Fruit fly (Drosophila melanogaster) whole organism, embryonic: ENCODE measurements around the gene hale.

Source experiments
- BEAF-32 ChIP-seq: fragments of 200-800 bp; sonication (Bioruptor generic); optimal IDR thresholded peaks from 3 replicates; lab custom pipeline; 2017; ENCODE audit warnings: missing biosample characterization, missing genetic modification characterization, mild to moderate bottlenecking, moderate library complexity, missing genetic modification reagents
- BtbVII ChIP-seq: fragments of 200-800 bp; sonication (Bioruptor generic); optimal IDR thresholded peaks from 3 replicates; lab custom pipeline; 2017; ENCODE audit warnings: missing biosample characterization, mild to moderate bottlenecking, missing genetic modification characterization
- CG10147 ChIP-seq: fragments of 200-800 bp; sonication (Bioruptor generic); optimal IDR thresholded peaks from 2 replicates; lab custom pipeline; 2019; ENCODE audit warnings: missing biosample characterization, mild to moderate bottlenecking, missing genetic modification characterization, moderate library complexity
- CG11504 ChIP-seq: fragments of 200-800 bp; sonication (Bioruptor generic); optimal IDR thresholded peaks from 3 replicates; lab custom pipeline; 2019; ENCODE audit warnings: missing biosample characterization, mild to moderate bottlenecking, missing genetic modification characterization, moderate library complexity
- CG11723 ChIP-seq: fragments of 200-800 bp; sonication (Bioruptor generic); optimal IDR thresholded peaks from 2 replicates; lab custom pipeline; 2017; ENCODE audit warnings: missing biosample characterization, mild to moderate bottlenecking, missing genetic modification characterization
- CG12236 ChIP-seq: fragments of 200-800 bp; sonication (Bioruptor generic); optimal IDR thresholded peaks from 2 replicates; lab custom pipeline; 2016; ENCODE audit warnings: missing biosample characterization, missing genetic modification characterization
- CG13894 ChIP-seq: fragments of 200-800 bp; sonication (Bioruptor generic); optimal IDR thresholded peaks from 3 replicates; lab custom pipeline; 2018; ENCODE audit warnings: missing biosample characterization, mild to moderate bottlenecking, missing genetic modification characterization, moderate library complexity
- CG16813 ChIP-seq: fragments of 200-800 bp; sonication (Bioruptor generic); IDR thresholded peaks from 3 replicates; pipeline ENCODE4 v1.3.6; 2022; ENCODE audit warnings: missing biosample characterization, missing genetic modification characterization; ENCODE audit not compliant: partially characterized antibody
- CG18599 ChIP-seq: fragments of 200-800 bp; sonication (Bioruptor generic); optimal IDR thresholded peaks from 3 replicates; lab custom pipeline; 2017; ENCODE audit warnings: missing biosample characterization, missing genetic modification characterization, mild to moderate bottlenecking, moderate library complexity, missing genetic modification reagents
- CG18619 ChIP-seq: fragments of 200-800 bp; sonication (Bioruptor generic); optimal IDR thresholded peaks from 3 replicates; lab custom pipeline; 2017; ENCODE audit warnings: missing biosample characterization, mild to moderate bottlenecking, missing genetic modification characterization
- CG2120 ChIP-seq: fragments of 200-800 bp; sonication (Bioruptor generic); optimal IDR thresholded peaks from 3 replicates; lab custom pipeline; 2016; ENCODE audit warnings: missing biosample characterization, missing genetic modification characterization
- CG3281 ChIP-seq: fragments of 200-800 bp; sonication (Bioruptor generic); optimal IDR thresholded peaks from 3 replicates; lab custom pipeline; 2017; ENCODE audit warnings: missing biosample characterization, mild to moderate bottlenecking, missing genetic modification characterization
- CG4617 ChIP-seq: fragments of 200-800 bp; sonication (Bioruptor generic); optimal IDR thresholded peaks from 3 replicates; lab custom pipeline; 2016; ENCODE audit warnings: missing biosample characterization, missing genetic modification characterization, borderline replicate concordance
- CG9727 ChIP-seq: fragments of 200-800 bp; sonication (Bioruptor generic); optimal IDR thresholded peaks from 3 replicates; lab custom pipeline; 2017; ENCODE audit warnings: missing biosample characterization, mild to moderate bottlenecking, missing genetic modification characterization
- CoRest ChIP-seq: fragments of 200-800 bp; sonication (Bioruptor generic); optimal IDR thresholded peaks from 3 replicates; lab custom pipeline; 2018; ENCODE audit warnings: missing biosample characterization, mild to moderate bottlenecking, missing genetic modification characterization, moderate library complexity
- Dref ChIP-seq: fragments of 200-800 bp; sonication (Bioruptor generic); IDR thresholded peaks from 2 replicates; pipeline ENCODE4 v1.3.6; 2022; ENCODE audit warnings: missing biosample characterization, missing genetic modification characterization
- E2f2 ChIP-seq: fragments of 200-800 bp; sonication (Bioruptor generic); IDR thresholded peaks from 2 replicates; pipeline ENCODE4 v1.3.6; 2022; ENCODE audit warnings: missing biosample characterization, missing genetic modification characterization
- Ets65A ChIP-seq: fragments of 200-800 bp; sonication (Bioruptor generic); peaks from one replicate; lab custom pipeline; 2016; ENCODE audit warnings: missing biosample characterization, missing genetic modification characterization
- Hand ChIP-seq: fragments of 200-800 bp; sonication (Bioruptor generic); optimal IDR thresholded peaks from 2 replicates; lab custom pipeline; 2017; ENCODE audit warnings: mild to moderate bottlenecking, missing biosample characterization, missing genetic modification reagents, missing genetic modification characterization
- Hey ChIP-seq: fragments of 200-800 bp; sonication (Bioruptor generic); optimal IDR thresholded peaks from 3 replicates; lab custom pipeline; 2018; ENCODE audit warnings: missing biosample characterization, mild to moderate bottlenecking, missing genetic modification characterization
- Hr51 ChIP-seq, 2 experiments: fragments of 200-800 bp; sonication (Bioruptor generic); optimal IDR thresholded peaks; 2 replicates in 1 of 2; 3 replicates in 1 of 2; lab custom pipeline; 2016 to 2018; ENCODE audit warnings: missing biosample characterization in 2 of 2, missing genetic modification characterization in 2 of 2, mild to moderate bottlenecking in 1 of 2, moderate library complexity in 1 of 2
- Jarid2 ChIP-seq: fragments of 200-800 bp; sonication (Bioruptor generic); optimal IDR thresholded peaks from 3 replicates; lab custom pipeline; 2017; ENCODE audit warnings: mild to moderate bottlenecking, missing biosample characterization, missing genetic modification reagents, missing genetic modification characterization
- MBD-R2 ChIP-seq: fragments of 200-800 bp; sonication (Bioruptor generic); IDR thresholded peaks from 2 replicates; pipeline ENCODE4 v1.3.6; 2022; ENCODE audit warnings: missing biosample characterization, missing genetic modification characterization
- Mad ChIP-seq: fragments of 200-800 bp; sonication (Bioruptor generic); optimal IDR thresholded peaks from 2 replicates; lab custom pipeline; 2016; ENCODE audit warnings: missing biosample characterization, missing genetic modification characterization
- Meics ChIP-seq: fragments of 200-800 bp; sonication (Bioruptor generic); optimal IDR thresholded peaks from 2 replicates; lab custom pipeline; 2017; ENCODE audit warnings: missing biosample characterization, mild to moderate bottlenecking, missing genetic modification characterization
- Opbp ChIP-seq: fragments of 200-800 bp; sonication (Bioruptor generic); IDR thresholded peaks from 3 replicates; pipeline ENCODE4 v1.3.6; 2022; ENCODE audit warnings: missing biosample characterization, missing genetic modification characterization; ENCODE audit not compliant: partially characterized antibody
- Optix ChIP-seq: fragments of 200-800 bp; sonication (Bioruptor generic); IDR thresholded peaks from 3 replicates; pipeline ENCODE4 v1.3.6; 2022; ENCODE audit warnings: missing biosample characterization, missing genetic modification characterization
- Rx ChIP-seq: fragments of 200-800 bp; sonication (Bioruptor generic); IDR thresholded peaks from 2 replicates; pipeline ENCODE4 v1.3.6; 2022; ENCODE audit warnings: missing biosample characterization, missing genetic modification characterization
- abd-A ChIP-seq: fragments of 200-800 bp; sonication (Bioruptor generic); optimal IDR thresholded peaks from 3 replicates; lab custom pipeline; 2019; ENCODE audit warnings: missing biosample characterization, mild to moderate bottlenecking, missing genetic modification characterization, moderate library complexity
- amos ChIP-seq: fragments of 200-800 bp; sonication (Bioruptor generic); IDR thresholded peaks from 2 replicates; pipeline ENCODE4 v1.3.6; 2022; ENCODE audit warnings: missing biosample characterization, missing genetic modification characterization; ENCODE audit not compliant: partially characterized antibody
- crp ChIP-seq, 2 experiments: fragments of 200-800 bp; sonication (Bioruptor generic); optimal IDR thresholded peaks; 2 replicates in 1 of 2; 3 replicates in 1 of 2; lab custom pipeline; 2017; ENCODE audit warnings: missing biosample characterization in 2 of 2, missing genetic modification characterization in 2 of 2, mild to moderate bottlenecking in 1 of 2, moderate library complexity in 1 of 2
- ewg ChIP-seq: fragments of 200-800 bp; sonication (Bioruptor generic); optimal IDR thresholded peaks from 3 replicates; lab custom pipeline; 2017; ENCODE audit warnings: mild to moderate bottlenecking, missing biosample characterization, missing genetic modification reagents, missing genetic modification characterization
- gfzf ChIP-seq: fragments of 200-800 bp; sonication (Bioruptor generic); optimal IDR thresholded peaks from 2 replicates; lab custom pipeline; 2016; ENCODE audit warnings: missing biosample characterization, mild to moderate bottlenecking, missing genetic modification characterization, moderate library complexity
- gsb-n ChIP-seq: fragments of 200-800 bp; sonication (Bioruptor generic); optimal IDR thresholded peaks from 3 replicates; lab custom pipeline; 2018; ENCODE audit warnings: missing biosample characterization, mild to moderate bottlenecking, missing genetic modification characterization
- ind ChIP-seq: fragments of 200-800 bp; sonication (Bioruptor generic); optimal IDR thresholded peaks from 3 replicates; lab custom pipeline; 2016; ENCODE audit warnings: missing biosample characterization, missing genetic modification characterization
- knrl ChIP-seq: fragments of 200-800 bp; sonication (Bioruptor generic); IDR thresholded peaks from 3 replicates; pipeline ENCODE4 v1.3.6; 2022; ENCODE audit warnings: missing biosample characterization, missing genetic modification characterization; ENCODE audit not compliant: partially characterized antibody
- lola ChIP-seq, 3 experiments: fragments of >200 bp in 2 of 3; fragments of 200-800 bp in 1 of 3; sonication (Bioruptor generic) in 1 of 3; optimal IDR thresholded peaks; 2 replicates each; lab custom pipeline; 2017 to 2019; ENCODE audit warnings: missing biosample characterization in 3 of 3, missing genetic modification characterization in 3 of 3, mild to moderate bottlenecking in 1 of 3, moderate library complexity in 1 of 3
- nmo ChIP-seq: fragments of 200-800 bp; sonication (Bioruptor generic); optimal IDR thresholded peaks from 2 replicates; lab custom pipeline; 2018; ENCODE audit warnings: missing biosample characterization, mild to moderate bottlenecking, missing genetic modification characterization, moderate library complexity
- pzg ChIP-seq: fragments of 200-800 bp; sonication (Bioruptor generic); optimal IDR thresholded peaks from 3 replicates; lab custom pipeline; 2018; ENCODE audit warnings: missing biosample characterization, mild to moderate bottlenecking, missing genetic modification characterization, moderate library complexity
- row ChIP-seq: fragments of 200-800 bp; sonication (Bioruptor generic); IDR thresholded peaks from 3 replicates; pipeline ENCODE4 v1.3.6; 2022; ENCODE audit warnings: missing biosample characterization, missing genetic modification characterization
- sens ChIP-seq: fragments of 200-800 bp; sonication (Bioruptor generic); peaks from one replicate; lab custom pipeline; 2016; ENCODE audit warnings: missing biosample characterization, missing genetic modification characterization
- stwl ChIP-seq: fragments of 200-800 bp; sonication (Bioruptor generic); optimal IDR thresholded peaks from 3 replicates; lab custom pipeline; 2018; ENCODE audit warnings: missing biosample characterization, mild to moderate bottlenecking, missing genetic modification characterization, moderate library complexity
- trem ChIP-seq: fragments of 200-800 bp; optimal IDR thresholded peaks from 3 replicates; lab custom pipeline; 2019; ENCODE audit warnings: missing biosample characterization, mild to moderate bottlenecking, missing genetic modification characterization, moderate library complexity
- trh ChIP-seq: fragments of 200-800 bp; sonication (Bioruptor generic); optimal IDR thresholded peaks from 2 replicates; lab custom pipeline; 2016; ENCODE audit warnings: missing biosample characterization, missing genetic modification characterization

hale gene

dm6 chr3L:19979592-19979991, 6.1 kb downstream of the hale start, which contains the start of gene CG14182 (continued):
- TF ChIP-seq Jarid2 (GFP tag; lab: Kevin White, UChicago) (peak; percentile 18), BEAF-32 (GFP tag; lab: Kevin White, UChicago) (peak; percentile 35), Dref (GFP tag; lab: Robert Waterston, UW) (peak; percentile 43; the same call in 1 of the 2 replicates), crp (GFP tag; optimal IDR thresholded peaks at IDR 0.05; lab: Kevin White, UChicago) (no peak), gfzf (GFP tag; lab: Kevin White, UChicago) (peak; percentile 79), CG16813 (0 out of 3 replicates have a peak, but pooled peaks have one; percentile 15), Hand (GFP tag; lab: Kevin White, UChicago) (no peak), knrl (GFP tag; lab: Robert Waterston, UW) (peak; percentile 49), trem (tag; lab: Kevin White, UChicago) (peak; percentile 42), CG11723 (GFP tag; lab: Kevin White, UChicago) (no peak), trh (no peak), Rx (GFP tag; lab: Robert Waterston, UW) (no peak), Opbp (GFP tag; lab: Robert Waterston, UW) (0 out of 3 replicates have a peak, but pooled peaks have one; percentile 39), E2f2 (peak; percentile 93), pzg (GFP tag; lab: Kevin White, UChicago) (peak; percentile 57), CG12236 (no peak), MBD-R2 (GFP tag; lab: Robert Waterston, UW) (peak; percentile 51), CG4617 (GFP tag; lab: Kevin White, UChicago) (peak; percentile 85), amos (peak; percentile 45; the same call in 1 of the 2 replicates), CG18619 (GFP tag; lab: Kevin White, UChicago) (no peak), stwl (tag; lab: Kevin White, UChicago) (peak; percentile 52), sens (GFP tag; lab: Kevin White, UChicago) (peak; percentile 63)

- TF ChIP-seq lola (GFP tag; optimal IDR thresholded peaks at IDR 0.05; lab: Kevin White, UChicago) (no peak), ewg (GFP tag; lab: Kevin White, UChicago) (peak; percentile 18)
These were observed 7.6 kb downstream of the hale start for dm6 chr3L:19978088-19978487.

- TF ChIP-seq Hey (tag; lab: Kevin White, UChicago) (peak; percentile 80), Ets65A (GFP tag; lab: Kevin White, UChicago) (peak; percentile 88), Optix (GFP tag; lab: Robert Waterston, UW) (0 out of 3 replicates have a peak, but pooled peaks have one; percentile 9), Mad (GFP tag; lab: Kevin White, UChicago) (no peak), sens (GFP tag; lab: Kevin White, UChicago) (peak; percentile 52), CG18599 (peak; percentile 67), gsb-n (tag; lab: Kevin White, UChicago) (no peak), CG2120 (GFP tag; lab: Kevin White, UChicago) (peak; percentile 16), CG10147 (GFP tag; lab: Kevin White, UChicago) (peak; percentile 53), BtbVII (GFP tag; lab: Kevin White, UChicago) (peak; percentile 12), CG3281 (peak; percentile 31), CG13894 (tag; lab: Kevin White, UChicago) (peak; percentile 64), nmo (peak; percentile 21), CG11504 (tag; lab: Kevin White, UChicago) (peak; percentile 54), row (GFP tag; lab: Robert Waterston, UW) (peak; percentile 31; the same call in 1 of the 3 replicates), Hr51 (GFP tag; optimal IDR thresholded peaks at IDR 0.05; lab: Kevin White, UChicago) (peak in 1 of 2 experiments; percentile 59), ind (no peak), abd-A (tag; lab: Kevin White, UChicago) (peak; percentile 81), CG9727 (peak; percentile 19), CoRest (tag; lab: Kevin White, UChicago) (peak; percentile 28), Meics (peak; percentile 42)
These were observed 16.7 kb downstream of the hale start for dm6 chr3L:19968725-19969598.
